Fruit fly (Drosophila melanogaster): ENCODE data around the gene CG34436.

The CG34436 gene

DNA sequence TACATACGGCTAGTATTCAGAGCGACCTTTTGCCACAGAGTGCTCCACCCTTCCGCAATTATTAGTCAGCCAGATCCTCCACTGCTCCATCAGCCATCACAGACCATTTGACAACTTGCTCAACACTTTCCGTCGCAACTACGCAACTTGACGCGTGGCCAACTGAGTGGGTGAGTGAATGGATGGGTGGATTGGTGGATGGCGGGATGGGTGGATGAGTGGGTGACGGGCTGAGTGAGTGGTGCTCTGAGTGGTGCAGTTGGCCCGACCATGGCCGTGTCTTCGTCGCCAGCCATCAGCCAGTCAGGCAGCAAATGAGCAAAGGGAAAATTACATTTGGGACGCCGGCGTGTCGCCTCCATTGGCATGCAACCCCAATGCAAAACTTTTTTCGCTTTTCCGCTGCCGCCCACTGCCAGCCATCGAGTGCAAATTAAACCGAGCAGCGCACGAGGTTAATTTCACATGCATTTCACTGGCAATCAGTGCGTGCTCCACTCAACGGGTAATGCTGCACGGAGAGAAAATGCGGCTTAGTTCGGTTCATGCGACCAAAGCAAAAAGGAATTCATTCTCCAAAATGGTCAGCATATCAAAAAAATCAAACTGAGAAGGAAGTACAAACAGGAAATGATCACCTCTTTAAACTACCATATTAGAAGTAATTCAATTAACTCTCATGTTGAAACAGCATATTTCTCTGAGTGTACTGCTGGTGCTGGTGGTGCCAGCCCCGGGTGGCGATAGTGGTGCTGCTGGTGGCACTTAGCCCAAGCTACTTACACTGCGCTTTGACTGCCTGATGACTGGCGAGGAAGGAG lies 25.8 kb downstream of the CG34436 start:
- TF ChIP-seq tai (GFP tag; optimal IDR thresholded peaks at IDR 0.05) (no peak), Hnf4 (GFP tag; optimal IDR thresholded peaks at IDR 0.05) (no peak), CG32264 (GFP tag; optimal IDR thresholded peaks at IDR 0.05) (no peak), brk (GFP tag; optimal IDR thresholded peaks at IDR 0.05) (no peak), CrebA (GFP tag; optimal IDR thresholded peaks at IDR 0.05; ENCODE audit: borderline replicate concordance) (no peak), usp (GFP tag; optimal IDR thresholded peaks at IDR 0.05) (no peak), sv (GFP tag; optimal IDR thresholded peaks at IDR 0.05) (no peak), foxo (GFP tag; optimal IDR thresholded peaks at IDR 0.05) (no peak), fru (GFP tag; optimal IDR thresholded peaks at IDR 0.05) (no peak), Hr78 (GFP tag; optimal IDR thresholded peaks at IDR 0.05) (no peak), lola (GFP tag; optimal IDR thresholded peaks at IDR 0.05) (no peak)

DNA sequence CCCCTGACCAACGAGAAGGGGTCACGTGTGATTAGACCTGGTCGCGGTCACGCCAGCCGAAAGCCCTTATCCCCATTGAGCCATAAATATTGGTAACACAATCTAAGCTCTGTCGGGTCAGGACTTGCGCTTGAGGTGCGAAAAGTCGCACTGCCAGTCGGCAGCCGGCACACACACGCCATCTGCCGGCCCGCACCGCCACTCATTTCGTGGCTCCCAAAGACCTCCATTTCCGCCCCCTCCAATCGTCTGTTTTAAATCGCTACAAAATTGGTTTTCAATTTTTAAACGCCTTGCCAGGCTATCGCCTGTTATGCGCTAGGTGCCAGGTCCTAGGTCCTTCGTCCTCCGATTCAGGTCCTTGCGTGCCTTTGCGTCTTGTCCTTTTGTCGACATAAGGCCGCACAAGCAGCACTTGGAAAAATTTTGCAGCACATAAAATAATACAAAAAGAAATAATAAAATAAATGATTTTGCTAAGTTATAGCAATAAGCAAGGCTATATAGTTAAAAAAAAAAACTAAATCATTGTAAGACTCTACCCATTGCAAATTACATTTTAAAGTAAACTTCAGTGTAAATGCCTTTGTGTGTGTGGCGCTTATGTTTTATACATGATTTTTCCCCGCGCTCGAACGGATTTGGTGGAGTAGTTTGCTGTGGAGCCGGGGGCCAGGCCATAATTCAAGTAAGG lies 34.9 kb downstream of the CG34436 start:
- no peak for TF ChIP-seq Hnf4 (GFP tag; optimal IDR thresholded peaks at IDR 0.05)
- TF ChIP-seq Sp1 (GFP tag; optimal IDR thresholded peaks at IDR 0.05): no peak
- TF ChIP-seq sage (GFP tag; optimal IDR thresholded peaks at IDR 0.05): no peak
- no peak for TF ChIP-seq br (GFP tag; optimal IDR thresholded peaks at IDR 0.05)
- TF ChIP-seq dl (GFP tag; optimal IDR thresholded peaks at IDR 0.05; ENCODE audit: insufficient read depth in 1 of 2, partially characterized antibody in 2 of 2): no peak
- TF ChIP-seq sv (GFP tag; optimal IDR thresholded peaks at IDR 0.05): no peak
- no peak for TF ChIP-seq Jra (GFP tag; optimal IDR thresholded peaks at IDR 0.05)
- no peak for TF ChIP-seq pan (optimal IDR thresholded peaks at IDR 0.05)
- TF ChIP-seq CrebA (GFP tag; optimal IDR thresholded peaks at IDR 0.05; ENCODE audit: borderline replicate concordance): no peak
- TF ChIP-seq brk (GFP tag; optimal IDR thresholded peaks at IDR 0.05): no peak
- no peak for TF ChIP-seq ey (GFP tag; optimal IDR thresholded peaks at IDR 0.05)
- TF ChIP-seq dsf (GFP tag; optimal IDR thresholded peaks at IDR 0.05; ENCODE audit: borderline replicate concordance): no peak
- no peak for TF ChIP-seq Abd-B (GFP tag; optimal IDR thresholded peaks at IDR 0.05)
- TF ChIP-seq tai (GFP tag; optimal IDR thresholded peaks at IDR 0.05): no peak
- TF ChIP-seq foxo (GFP tag; optimal IDR thresholded peaks at IDR 0.05): no peak
- no peak for TF ChIP-seq HLH106 (tag; optimal IDR thresholded peaks at IDR 0.05)
- TF ChIP-seq CG9705 (GFP tag; optimal IDR thresholded peaks at IDR 0.05): no peak
- TF ChIP-seq psq (GFP tag; optimal IDR thresholded peaks at IDR 0.05): no peak
- TF ChIP-seq fru (GFP tag; optimal IDR thresholded peaks at IDR 0.05): no peak

DNA sequence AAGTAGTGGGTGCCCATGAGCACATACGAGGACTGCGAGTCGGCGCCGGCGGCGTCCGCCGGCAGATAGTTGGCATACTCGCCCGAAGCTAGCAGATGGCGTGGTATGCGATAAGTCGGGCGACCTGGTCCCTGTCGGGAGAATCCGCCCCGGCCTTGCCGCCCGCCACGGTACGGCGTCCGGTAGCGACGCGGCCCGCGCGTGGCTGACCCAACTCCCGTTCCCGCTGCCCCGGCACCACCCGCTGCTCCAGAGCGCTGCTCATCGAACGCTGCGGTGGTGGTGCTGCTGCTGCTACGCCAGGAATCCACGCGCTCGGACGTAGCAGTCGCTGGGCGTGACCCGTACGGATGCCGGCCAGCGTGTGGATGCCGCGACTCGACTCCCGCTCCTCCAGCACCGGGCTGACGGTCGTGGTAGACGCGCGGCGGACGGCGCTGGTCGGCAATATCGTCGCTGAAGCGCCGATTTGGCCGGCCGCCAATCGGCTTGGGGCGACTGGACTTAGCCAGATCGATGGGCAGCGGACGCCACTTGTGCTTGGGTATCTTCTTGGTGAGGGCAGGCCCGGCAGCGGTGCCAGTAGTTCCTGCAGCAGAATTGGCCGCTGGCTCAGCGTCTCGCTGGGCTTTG lies 41.5 kb downstream of the CG34436 start:
- TF ChIP-seq Dfd (GFP tag; optimal IDR thresholded peaks at IDR 0.05) (no peak), foxo (GFP tag; optimal IDR thresholded peaks at IDR 0.05) (no peak), N (GFP tag; optimal IDR thresholded peaks at IDR 0.05) (no peak), h (GFP tag; optimal IDR thresholded peaks at IDR 0.05) (no peak), Myc (optimal IDR thresholded peaks at IDR 0.05) (no peak), Abd-B (GFP tag; optimal IDR thresholded peaks at IDR 0.05) (no peak), sv (GFP tag; optimal IDR thresholded peaks at IDR 0.05) (no peak), sage (GFP tag; optimal IDR thresholded peaks at IDR 0.05) (no peak), Sp1 (GFP tag; optimal IDR thresholded peaks at IDR 0.05) (no peak), tai (GFP tag; optimal IDR thresholded peaks at IDR 0.05) (no peak), rgr (GFP tag; optimal IDR thresholded peaks at IDR 0.05) (no peak)

DNA sequence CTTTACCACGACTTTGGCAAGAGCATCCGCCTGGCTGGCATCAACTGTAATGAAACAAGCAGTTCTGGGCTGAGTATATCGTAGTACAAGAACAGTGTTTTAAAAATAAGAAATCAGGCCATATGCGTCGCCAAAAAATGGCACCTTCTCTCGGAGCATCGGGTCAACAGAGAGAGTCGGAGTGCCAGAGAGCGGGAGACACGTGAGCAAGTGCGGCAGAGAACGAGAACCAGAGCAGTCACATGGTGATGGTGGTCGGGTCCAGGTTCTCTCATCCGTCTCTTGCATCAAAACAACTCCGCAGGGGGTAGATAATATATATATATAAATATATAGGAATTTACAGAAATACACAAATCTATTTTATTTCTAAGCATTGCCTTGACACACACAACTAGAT lies 42.5 kb downstream of the CG34436 start:
- TF ChIP-seq Dif (GFP tag; optimal IDR thresholded peaks at IDR 0.05; ENCODE audit: partially characterized antibody) (peak; percentile 84), lola (GFP tag; optimal IDR thresholded peaks at IDR 0.05) (no peak), dl (GFP tag; optimal IDR thresholded peaks at IDR 0.05; ENCODE audit: insufficient read depth in 1 of 2, partially characterized antibody in 2 of 2) (peak; percentile 45 to 85), CG9705 (GFP tag; optimal IDR thresholded peaks at IDR 0.05) (no peak)

DNA sequence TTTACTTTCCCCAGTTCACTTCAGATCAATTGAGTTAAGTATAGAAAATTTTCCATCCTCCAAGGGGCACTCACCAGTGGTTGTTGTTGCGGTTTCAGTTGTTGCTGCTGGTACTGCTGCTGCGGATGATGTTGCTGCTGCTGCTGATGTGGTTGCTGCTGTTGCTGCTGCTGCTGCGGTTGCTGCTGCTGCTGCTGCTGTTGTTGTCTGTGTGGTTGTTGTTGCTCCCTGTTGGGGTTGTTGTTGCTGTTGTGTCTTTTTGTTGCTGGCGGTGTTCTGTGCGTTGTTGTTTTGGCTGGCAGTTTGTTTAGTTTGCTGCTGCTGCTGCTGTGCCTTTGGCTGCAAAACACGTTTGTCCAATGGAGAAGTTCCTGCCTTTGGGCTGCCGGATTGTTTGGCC lies 43.0 kb downstream of the CG34436 start:
- no peak for TF ChIP-seq CG9705 (GFP tag; optimal IDR thresholded peaks at IDR 0.05)
- TF ChIP-seq HLH106 (tag; optimal IDR thresholded peaks at IDR 0.05): no peak
- TF ChIP-seq dl (GFP tag; optimal IDR thresholded peaks at IDR 0.05; ENCODE audit: insufficient read depth in 1 of 2, partially characterized antibody in 2 of 2): no peak
- TF ChIP-seq woc (GFP tag; optimal IDR thresholded peaks at IDR 0.05): no peak
- no peak for TF ChIP-seq jim (GFP tag; optimal IDR thresholded peaks at IDR 0.05)
- peak; percentile 96 for TF ChIP-seq Dfd (GFP tag; optimal IDR thresholded peaks at IDR 0.05)

Data from whole organism, wandering third instar larva.